Fruit fly (Drosophila melanogaster) whole organism, embryonic: ENCODE data around the gene CG7945.

ENCODE experiments used
- CG10147 ChIP-seq: fragments of 200-800 bp; sonication (Bioruptor generic); optimal IDR thresholded peaks from 2 replicates; lab custom pipeline; 2019; ENCODE audit warnings: missing biosample characterization, mild to moderate bottlenecking, missing genetic modification characterization, moderate library complexity
- CG10979 ChIP-seq: fragments of 200-800 bp; sonication (Bioruptor generic); optimal IDR thresholded peaks from 2 replicates; lab custom pipeline; 2018; ENCODE audit warnings: missing biosample characterization, mild to moderate bottlenecking, missing genetic modification characterization, moderate library complexity
- CG11093 ChIP-seq: fragments of 200-800 bp; sonication (Bioruptor generic); IDR thresholded peaks from 3 replicates; pipeline ENCODE4 v1.3.6; 2022; ENCODE audit warnings: missing biosample characterization, missing genetic modification characterization
- CG11504 ChIP-seq: fragments of 200-800 bp; sonication (Bioruptor generic); optimal IDR thresholded peaks from 3 replicates; lab custom pipeline; 2019; ENCODE audit warnings: missing biosample characterization, mild to moderate bottlenecking, missing genetic modification characterization, moderate library complexity
- CG12155 ChIP-seq: fragments of 200-800 bp; sonication (Bioruptor generic); optimal IDR thresholded peaks from 3 replicates; lab custom pipeline; 2016; ENCODE audit warnings: missing biosample characterization, missing genetic modification characterization
- CG1233 ChIP-seq: fragments of 200-800 bp; sonication (Bioruptor generic); optimal IDR thresholded peaks from 4 replicates; lab custom pipeline; 2018; ENCODE audit warnings: missing biosample characterization, mild to moderate bottlenecking, missing genetic modification characterization
- CG14710 ChIP-seq: fragments of 200-800 bp; sonication (Bioruptor generic); optimal IDR thresholded peaks from 3 replicates; lab custom pipeline; 2019; ENCODE audit warnings: missing biosample characterization, mild to moderate bottlenecking, missing genetic modification characterization, moderate library complexity
- CG15479 ChIP-seq: fragments of 200-800 bp; sonication (Bioruptor generic); optimal IDR thresholded peaks from 3 replicates; lab custom pipeline; 2019; ENCODE audit warnings: missing biosample characterization, mild to moderate bottlenecking, missing genetic modification characterization, moderate library complexity
- CG16863 ChIP-seq: fragments of 200-800 bp; sonication (Bioruptor generic); optimal IDR thresholded peaks from 3 replicates; lab custom pipeline; 2016; ENCODE audit warnings: missing biosample characterization, missing genetic modification characterization
- CG17359 ChIP-seq: fragments of 200-800 bp; sonication (Bioruptor generic); optimal IDR thresholded peaks from 3 replicates; lab custom pipeline; 2018; ENCODE audit warnings: missing biosample characterization, mild to moderate bottlenecking, missing genetic modification characterization, moderate library complexity
- CG17385 ChIP-seq: fragments of 200-800 bp; sonication (Bioruptor generic); optimal IDR thresholded peaks from 3 replicates; lab custom pipeline; 2018; ENCODE audit warnings: missing biosample characterization, mild to moderate bottlenecking, missing genetic modification characterization
- CG17912 ChIP-seq: fragments of 200-800 bp; sonication (Bioruptor generic); optimal IDR thresholded peaks from 2 replicates; lab custom pipeline; 2018; ENCODE audit warnings: missing biosample characterization, mild to moderate bottlenecking, missing genetic modification characterization
- CG2129 ChIP-seq: fragments of 200-800 bp; sonication (Bioruptor generic); IDR thresholded peaks from 2 replicates; pipeline ENCODE4 v1.3.6; 2022; ENCODE audit warnings: missing biosample characterization, missing genetic modification characterization; ENCODE audit not compliant: partially characterized antibody
- CG2712 ChIP-seq: fragments of 200-800 bp; optimal IDR thresholded peaks from 3 replicates; lab custom pipeline; 2019; ENCODE audit warnings: missing biosample characterization, mild to moderate bottlenecking, missing genetic modification characterization, moderate library complexity
- CG33213 ChIP-seq: fragments of 200-800 bp; sonication (Bioruptor generic); optimal IDR thresholded peaks from 3 replicates; lab custom pipeline; 2016; ENCODE audit warnings: missing biosample characterization, missing genetic modification characterization
- CG33557 ChIP-seq: fragments of 200-800 bp; sonication (Bioruptor generic); optimal IDR thresholded peaks from 2 replicates; lab custom pipeline; 2019; ENCODE audit warnings: missing biosample characterization, mild to moderate bottlenecking, missing genetic modification characterization, moderate library complexity
- CG3407 ChIP-seq: fragments of 200-800 bp; sonication (Bioruptor generic); optimal IDR thresholded peaks from 2 replicates; lab custom pipeline; 2018; ENCODE audit warnings: missing biosample characterization, mild to moderate bottlenecking, missing genetic modification characterization
- CG4282 ChIP-seq: fragments of 200-800 bp; sonication (Bioruptor generic); optimal IDR thresholded peaks from 2 replicates; lab custom pipeline; 2016; ENCODE audit warnings: missing biosample characterization, missing genetic modification characterization
- CG5953 ChIP-seq: fragments of 200-800 bp; sonication (Bioruptor generic); IDR thresholded peaks from 2 replicates; pipeline ENCODE4 v1.3.6; 2022; ENCODE audit warnings: missing biosample characterization, missing genetic modification characterization
- CG6765 ChIP-seq: fragments of 200-800 bp; sonication (Bioruptor generic); optimal IDR thresholded peaks from 3 replicates; lab custom pipeline; 2017; ENCODE audit warnings: missing biosample characterization, mild to moderate bottlenecking, missing genetic modification characterization
- CG7963 ChIP-seq: fragments of 200-800 bp; sonication (Bioruptor generic); IDR thresholded peaks from 3 replicates; pipeline ENCODE4 v1.3.6; 2022; ENCODE audit warnings: missing biosample characterization, missing genetic modification characterization; ENCODE audit not compliant: partially characterized antibody
- CG8388 ChIP-seq: fragments of 200-800 bp; sonication (Bioruptor generic); optimal IDR thresholded peaks from 2 replicates; lab custom pipeline; 2019; ENCODE audit warnings: missing biosample characterization, mild to moderate bottlenecking, missing genetic modification characterization, moderate library complexity
- E2f1 ChIP-seq: fragments of 200-800 bp; sonication (Bioruptor generic); IDR thresholded peaks from 2 replicates; pipeline ENCODE4 v1.3.6; 2022; ENCODE audit warnings: missing biosample characterization, missing genetic modification characterization
- Fer3 ChIP-seq: fragments of 200-800 bp; sonication (Bioruptor generic); optimal IDR thresholded peaks from 2 replicates; lab custom pipeline; 2018; ENCODE audit warnings: missing biosample characterization, mild to moderate bottlenecking, missing genetic modification characterization, moderate library complexity
- Kr ChIP-seq: fragments of 200-800 bp; sonication (Bioruptor generic); optimal IDR thresholded peaks from 2 replicates; lab custom pipeline; 2017; ENCODE audit warnings: missing biosample characterization, mild to moderate bottlenecking, missing genetic modification characterization
- Neu2 ChIP-seq: fragments of 200-800 bp; sonication (Bioruptor generic); optimal IDR thresholded peaks from 3 replicates; lab custom pipeline; 2016; ENCODE audit warnings: missing biosample characterization, missing genetic modification characterization, borderline replicate concordance
- Oaz ChIP-seq: fragments of 200-800 bp; sonication (Bioruptor generic); IDR thresholded peaks from 2 replicates; pipeline ENCODE4 v1.3.6; 2022; ENCODE audit warnings: missing biosample characterization, missing genetic modification characterization
- PHDP ChIP-seq: fragments of 200-800 bp; sonication (Bioruptor generic); optimal IDR thresholded peaks from 3 replicates; lab custom pipeline; 2018; ENCODE audit warnings: missing biosample characterization, mild to moderate bottlenecking, missing genetic modification characterization, moderate library complexity
- Pdp1 ChIP-seq, 2 experiments: fragments of 200-800 bp; sonication (Bioruptor generic); optimal IDR thresholded peaks; 3 replicates each; lab custom pipeline; 2016; ENCODE audit warnings: missing biosample characterization in 2 of 2, missing genetic modification characterization in 2 of 2, mild to moderate bottlenecking in 1 of 2, moderate library complexity in 1 of 2
- bowl ChIP-seq: fragments of 200-800 bp; sonication (Bioruptor generic); IDR thresholded peaks from 2 replicates; pipeline ENCODE4 v1.3.6; 2022; ENCODE audit warnings: missing biosample characterization, missing genetic modification characterization
- chinmo ChIP-seq: fragments of 200-800 bp; sonication (Bioruptor generic); IDR thresholded peaks from 4 replicates; pipeline ENCODE4 v1.3.6; 2022; ENCODE audit warnings: missing biosample characterization, missing genetic modification characterization; ENCODE audit not compliant: partially characterized antibody
- crc ChIP-seq: fragments of 200-800 bp; sonication (Bioruptor generic); optimal IDR thresholded peaks from 2 replicates; lab custom pipeline; 2016; ENCODE audit warnings: missing biosample characterization, missing genetic modification characterization
- da ChIP-seq: fragments of 200-800 bp; sonication (Bioruptor generic); optimal IDR thresholded peaks from 2 replicates; lab custom pipeline; 2016; ENCODE audit warnings: missing biosample characterization, missing genetic modification characterization
- dan ChIP-seq: fragments of 200-800 bp; sonication (Bioruptor generic); IDR thresholded peaks from 2 replicates; pipeline ENCODE4 v1.3.6; 2022; ENCODE audit warnings: missing biosample characterization, missing genetic modification characterization
- esg ChIP-seq: fragments of 200-800 bp; sonication (Bioruptor generic); conservative IDR thresholded peaks from 2 replicates; pipeline ENCODE4 v1.3.6; 2022; ENCODE audit warnings: missing biosample characterization, missing genetic modification characterization
- gcm2 ChIP-seq: fragments of 200-800 bp; sonication (Bioruptor generic); optimal IDR thresholded peaks from 2 replicates; lab custom pipeline; 2016; ENCODE audit warnings: missing biosample characterization, missing genetic modification characterization
- gfzf ChIP-seq: fragments of 200-800 bp; sonication (Bioruptor generic); optimal IDR thresholded peaks from 2 replicates; lab custom pipeline; 2016; ENCODE audit warnings: missing biosample characterization, mild to moderate bottlenecking, missing genetic modification characterization, moderate library complexity
- gt ChIP-seq: fragments of 200-800 bp; sonication (Bioruptor generic); IDR thresholded peaks from 2 replicates; pipeline ENCODE4 v1.3.6; 2022; ENCODE audit warnings: missing biosample characterization, missing genetic modification characterization
- ind ChIP-seq: fragments of 200-800 bp; sonication (Bioruptor generic); optimal IDR thresholded peaks from 3 replicates; lab custom pipeline; 2016; ENCODE audit warnings: missing biosample characterization, missing genetic modification characterization
- lbe ChIP-seq: fragments of 200-800 bp; sonication (Bioruptor generic); optimal IDR thresholded peaks from 2 replicates; lab custom pipeline; 2016; ENCODE audit warnings: missing biosample characterization, mild to moderate bottlenecking, missing genetic modification characterization
- lilli ChIP-seq: fragments of 200-800 bp; sonication (Bioruptor generic); optimal IDR thresholded peaks from 3 replicates; lab custom pipeline; 2016; ENCODE audit warnings: missing biosample characterization, missing genetic modification characterization
- lmd ChIP-seq: fragments of 200-800 bp; sonication (Bioruptor generic); IDR thresholded peaks from 2 replicates; pipeline ENCODE4 v1.3.6; 2022; ENCODE audit warnings: missing biosample characterization, missing genetic modification characterization
- mld ChIP-seq: fragments of 200-800 bp; sonication (Bioruptor generic); IDR thresholded peaks from 3 replicates; pipeline ENCODE4 v1.3.6; 2022; ENCODE audit warnings: missing biosample characterization, missing genetic modification characterization; ENCODE audit not compliant: partially characterized antibody
- nerfin-1 ChIP-seq: fragments of 200-800 bp; sonication (Bioruptor generic); optimal IDR thresholded peaks from 3 replicates; lab custom pipeline; 2019; ENCODE audit warnings: missing biosample characterization, mild to moderate bottlenecking, missing genetic modification characterization, moderate library complexity
- pan ChIP-seq, 4 experiments: fragments of >200 bp in 3 of 4; fragments of 200-800 bp in 1 of 4; sonication (Bioruptor generic) in 1 of 4; optimal IDR thresholded peaks in 3 of 4; IDR thresholded peaks in 1 of 4; 2 replicates each; pipeline versions ENCODE4 v1.3.6 to Lab custom; 2017 to 2022; ENCODE audit warnings: missing biosample characterization in 2 of 4, missing genetic modification characterization in 2 of 4, mixed read lengths in 1 of 4
- trem ChIP-seq: fragments of 200-800 bp; optimal IDR thresholded peaks from 3 replicates; lab custom pipeline; 2019; ENCODE audit warnings: missing biosample characterization, mild to moderate bottlenecking, missing genetic modification characterization, moderate library complexity
- tup ChIP-seq: fragments of 200-800 bp; sonication (Bioruptor generic); optimal IDR thresholded peaks from 2 replicates; lab custom pipeline; 2016; ENCODE audit warnings: missing biosample characterization, mild to moderate bottlenecking, missing genetic modification characterization, moderate library complexity
- unc-4 ChIP-seq: fragments of 200-800 bp; sonication (Bioruptor generic); IDR thresholded peaks from 2 replicates; pipeline ENCODE4 v1.3.6; 2022; ENCODE audit warnings: missing biosample characterization, missing genetic modification characterization; ENCODE audit not compliant: partially characterized antibody
- wdn ChIP-seq: fragments of 200-800 bp; sonication (Bioruptor generic); IDR thresholded peaks from 2 replicates; pipeline ENCODE4 v1.3.6; 2022; ENCODE audit warnings: missing biosample characterization, missing genetic modification characterization

CG7945 gene

DNA sequence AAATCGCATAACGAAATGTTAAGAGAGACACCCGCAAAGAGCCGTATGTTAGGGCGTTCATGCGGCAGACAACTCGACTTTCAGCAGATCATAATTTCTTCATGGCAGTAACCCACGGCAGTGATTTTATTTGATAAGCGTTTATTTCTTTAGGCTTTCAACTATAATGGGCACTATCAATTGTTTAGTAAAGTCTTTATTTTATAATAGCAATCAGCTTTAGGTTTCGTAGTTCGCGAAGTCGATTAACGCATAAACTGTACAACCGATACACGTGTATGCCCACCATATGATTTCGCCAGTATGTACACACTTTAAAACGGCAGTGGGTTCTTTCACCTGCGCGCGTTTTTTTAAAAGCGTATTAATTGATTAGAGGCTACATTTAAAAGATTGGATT lies 15.7 kb downstream of the CG7945 start, which contains the start of gene CG7841 (continued):
- no peak for TF ChIP-seq CG7963
- peak; percentile 98 for TF ChIP-seq lilli (GFP tag; lab: Kevin White, UChicago)
- TF ChIP-seq dan, result no peak
- peak; percentile 98 for TF ChIP-seq CG33557 (GFP tag; lab: Kevin White, UChicago)
- TF ChIP-seq lbe (GFP tag; lab: Kevin White, UChicago), result peak; percentile 98
- no peak for TF ChIP-seq pan (optimal IDR thresholded peaks at IDR 0.05; lab: Kevin White, UChicago)
- peak in 1 of 2 experiments; percentile 97 for TF ChIP-seq pan (GFP tag; optimal IDR thresholded peaks at IDR 0.05 in 1 of 2, IDR thresholded peaks at IDR 0.05 in 1 of 2)
- peak; percentile 98 for TF ChIP-seq CG17359 (tag; lab: Kevin White, UChicago)
- peak; percentile 97 for TF ChIP-seq CG17385 (GFP tag; lab: Kevin White, UChicago)
- peak; percentile 95 for TF ChIP-seq bowl (GFP tag; lab: Robert Waterston, UW)
- peak; percentile 93 for TF ChIP-seq E2f1 (GFP tag; lab: Robert Waterston, UW)
- peak; percentile 96 for TF ChIP-seq tup
- TF ChIP-seq nerfin-1, result peak; percentile 98
- peak; percentile 99 for TF ChIP-seq CG10979
- peak; percentile 98 for TF ChIP-seq Fer3
- peak; percentile 93 for TF ChIP-seq CG4282 (GFP tag; lab: Kevin White, UChicago)
- TF ChIP-seq CG14710 (tag; lab: Kevin White, UChicago), result peak; percentile 100
- TF ChIP-seq da (GFP tag; lab: Kevin White, UChicago), result peak; percentile 94
- peak; percentile 99 for TF ChIP-seq PHDP
- TF ChIP-seq ind (GFP tag; lab: Kevin White, UChicago), result peak; percentile 96
- TF ChIP-seq gt (GFP tag; lab: Robert Waterston, UW), result peak; percentile 66
- peak; percentile 93 for TF ChIP-seq CG5953 (GFP tag; lab: Robert Waterston, UW)
- TF ChIP-seq CG11504 (tag; lab: Kevin White, UChicago), result peak; percentile 97
- peak; percentile 98 for TF ChIP-seq CG10147 (GFP tag; lab: Kevin White, UChicago)
- TF ChIP-seq Pdp1 (GFP tag; optimal IDR thresholded peaks at IDR 0.05; lab: Kevin White, UChicago), result peak; percentile 93 to 97
- peak; percentile 29 for TF ChIP-seq gfzf
- TF ChIP-seq CG12155 (GFP tag; lab: Kevin White, UChicago), result peak; percentile 94
- peak; percentile 79; the same call in 2 of the 3 replicates for TF ChIP-seq CG11093 (GFP tag; lab: Robert Waterston, UW)
- TF ChIP-seq Oaz (GFP tag; lab: Robert Waterston, UW), result peak; percentile 93
- peak; percentile 91 for TF ChIP-seq Neu2 (GFP tag; lab: Kevin White, UChicago)
- peak; percentile 98 for TF ChIP-seq CG6765 (GFP tag; lab: Kevin White, UChicago)
- TF ChIP-seq CG17912, result peak; percentile 97
- TF ChIP-seq trem (tag; lab: Kevin White, UChicago), result peak; percentile 97
- TF ChIP-seq CG15479, result peak; percentile 48
- peak; percentile 97 for TF ChIP-seq CG33213
- TF ChIP-seq lmd, result peak; percentile 95
- peak; percentile 95 for TF ChIP-seq CG3407 (GFP tag; lab: Kevin White, UChicago)
- no peak for TF ChIP-seq chinmo (GFP tag; lab: Robert Waterston, UW)
- peak; percentile 94 for TF ChIP-seq esg
- peak; percentile 85 for TF ChIP-seq Kr (GFP tag; lab: Kevin White, UChicago)
- peak; percentile 93 for TF ChIP-seq wdn (GFP tag; lab: Robert Waterston, UW)
- peak; percentile 96 for TF ChIP-seq gcm2 (GFP tag; lab: Kevin White, UChicago)
- peak; percentile 98 for TF ChIP-seq CG1233
- TF ChIP-seq mld, result no peak
- TF ChIP-seq unc-4 (GFP tag; lab: Robert Waterston, UW), result no peak
- peak; percentile 98 for TF ChIP-seq CG8388 (GFP tag; lab: Kevin White, UChicago)
- no peak for TF ChIP-seq CG2129 (GFP tag; lab: Robert Waterston, UW)
- TF ChIP-seq CG16863, result peak; percentile 96
- TF ChIP-seq CG2712 (tag; lab: Kevin White, UChicago), result peak; percentile 99
- TF ChIP-seq crc (GFP tag; lab: Kevin White, UChicago), result peak; percentile 97
